Worm (Caenorhabditis elegans) whole organism, mixed stage, embryonic: ENCODE data around the gene zmp-3.
A peak's percentile ranks its signal among the peaks of the same experiment; 100 is the strongest.

Experiments used
- M03D4.4 ChIP-seq: sonication (generic microtip); optimal IDR thresholded peaks from 2 replicates; lab custom pipeline; 2017; ENCODE audit warnings: mild to moderate bottlenecking, missing genetic modification characterization, missing compliant biosample characterization
- ceh-43 ChIP-seq: fragments of 200-800 bp; sonication (Bioruptor generic); optimal IDR thresholded peaks from 2 replicates; lab custom pipeline; 2018; ENCODE audit warnings: mild to moderate bottlenecking, missing genetic modification characterization, moderate library complexity, missing compliant biosample characterization
- ceh-83 ChIP-seq: fragments of 200-800 bp; sonication (Bioruptor generic); optimal IDR thresholded peaks from 2 replicates; lab custom pipeline; 2018; ENCODE audit warnings: mild to moderate bottlenecking, missing genetic modification characterization, missing compliant biosample characterization
- ces-1 ChIP-seq: fragments of 150-350 bp; optimal IDR thresholded peaks from 2 replicates; lab custom pipeline; 2014; ENCODE audit warnings: missing biosample characterization, missing genetic modification reagents, missing genetic modification characterization
- cnd-1 ChIP-seq: fragments of 200-800 bp; sonication (Bioruptor generic); optimal IDR thresholded peaks from 2 replicates; lab custom pipeline; 2018; ENCODE audit warnings: mild to moderate bottlenecking, missing genetic modification characterization, missing compliant biosample characterization
- drap-1 ChIP-seq: fragments of 200-800 bp; sonication (Bioruptor generic); optimal IDR thresholded peaks from 3 replicates; lab custom pipeline; 2018; ENCODE audit warnings: mild to moderate bottlenecking, missing genetic modification characterization, missing compliant biosample characterization
- elt-1 ChIP-seq: sonication (generic microtip); optimal IDR thresholded peaks from 2 replicates; lab custom pipeline; 2017; ENCODE audit warnings: missing genetic modification characterization, mild to moderate bottlenecking, missing compliant biosample characterization, antibody characterized with exemption, moderate library complexity, borderline replicate concordance; ENCODE audit not compliant: insufficient read depth
- elt-3 ChIP-seq: fragments of 150-350 bp; optimal IDR thresholded peaks from 2 replicates; lab custom pipeline; 2014; ENCODE audit warnings: missing biosample characterization, missing genetic modification characterization
- flh-1 ChIP-seq: fragments of 200-800 bp; sonication (Bioruptor generic); optimal IDR thresholded peaks from 2 replicates; lab custom pipeline; 2018; ENCODE audit warnings: mild to moderate bottlenecking, missing genetic modification characterization, moderate library complexity, missing compliant biosample characterization
- hlh-1 ChIP-seq: fragments of 150-350 bp; optimal IDR thresholded peaks from 2 replicates; lab custom pipeline; 2014; ENCODE audit warnings: missing biosample characterization, missing genetic modification reagents, missing genetic modification characterization
- mab-5 ChIP-seq: fragments of 150-350 bp; optimal IDR thresholded peaks from 2 replicates; lab custom pipeline; 2014; ENCODE audit warnings: missing biosample characterization, missing genetic modification characterization
- mep-1 ChIP-seq: fragments of 150-350 bp; optimal IDR thresholded peaks from 2 replicates; lab custom pipeline; 2017; ENCODE audit warnings: missing biosample characterization, missing genetic modification reagents, missing genetic modification characterization, inconsistent platforms
- mls-2 ChIP-seq: sonication (generic microtip); optimal IDR thresholded peaks from 2 replicates; lab custom pipeline; 2016; ENCODE audit warnings: mild to moderate bottlenecking, missing genetic modification characterization, moderate library complexity, missing compliant biosample characterization
- nhr-12 ChIP-seq: fragments of 150-350 bp; optimal IDR thresholded peaks from 2 replicates; lab custom pipeline; 2014; ENCODE audit warnings: missing biosample characterization, missing genetic modification characterization
- nhr-2 ChIP-seq: fragments of 150-350 bp; optimal IDR thresholded peaks from 2 replicates; lab custom pipeline; 2014; ENCODE audit warnings: missing biosample characterization, missing genetic modification characterization
- nhr-237 ChIP-seq: fragments of 150-350 bp; optimal IDR thresholded peaks from 2 replicates; lab custom pipeline; 2014; ENCODE audit warnings: missing biosample characterization, missing genetic modification characterization
- nhr-76 ChIP-seq: sonication (generic microtip); optimal IDR thresholded peaks from 2 replicates; lab custom pipeline; 2017; ENCODE audit warnings: missing biosample characterization, missing genetic modification characterization
- pha-4 ChIP-seq: fragments of 150-350 bp; optimal IDR thresholded peaks from 2 replicates; lab custom pipeline; 2018; ENCODE audit warnings: missing biosample characterization, missing genetic modification reagents, missing genetic modification characterization
- sem-2 ChIP-seq: fragments of 200-800 bp; sonication (Bioruptor generic); optimal IDR thresholded peaks from 2 replicates; lab custom pipeline; 2018; ENCODE audit warnings: mild to moderate bottlenecking, missing genetic modification characterization, missing compliant biosample characterization
- snpc-4 ChIP-seq: fragments of 150-350 bp; optimal IDR thresholded peaks from 2 replicates; lab custom pipeline; 2014; ENCODE audit warnings: missing biosample characterization, missing genetic modification characterization
- sptf-1 ChIP-seq: sonication (generic microtip); optimal IDR thresholded peaks from 2 replicates; lab custom pipeline; 2017; ENCODE audit warnings: mild to moderate bottlenecking, missing genetic modification characterization, moderate library complexity, missing compliant biosample characterization
- tbx-8 ChIP-seq: fragments of 200-800 bp; sonication (Bioruptor generic); optimal IDR thresholded peaks from 2 replicates; lab custom pipeline; 2018; ENCODE audit warnings: mild to moderate bottlenecking, missing genetic modification characterization, moderate library complexity, missing compliant biosample characterization
- unc-120 ChIP-seq: sonication (generic microtip); optimal IDR thresholded peaks from 2 replicates; lab custom pipeline; 2017; ENCODE audit warnings: missing genetic modification characterization, missing compliant biosample characterization; ENCODE audit not compliant: poor library complexity, severe bottlenecking
- unc-39 ChIP-seq: fragments of 150-350 bp; optimal IDR thresholded peaks from 2 replicates; lab custom pipeline; 2014; ENCODE audit warnings: missing biosample characterization, missing genetic modification characterization
- unc-62 ChIP-seq: fragments of 150-350 bp; optimal IDR thresholded peaks from 2 replicates; lab custom pipeline; 2014; ENCODE audit warnings: missing biosample characterization, missing genetic modification reagents, missing genetic modification characterization
- zip-8 ChIP-seq: fragments of 150-350 bp; optimal IDR thresholded peaks from 2 replicates; lab custom pipeline; 2014; ENCODE audit warnings: missing biosample characterization, missing genetic modification characterization
- ztf-11 ChIP-seq: fragments of 150-350 bp; optimal IDR thresholded peaks from 2 replicates; lab custom pipeline; 2014; ENCODE audit warnings: missing biosample characterization, missing genetic modification characterization

The zmp-3 gene

ce11 chrV:2883097-2883496 lies 26.3 kb downstream of the zmp-3 start:
- no peak for TF ChIP-seq ces-1
- no peak for TF ChIP-seq mab-5 (tag; lab: Kevin White, UChicago)
- no peak for TF ChIP-seq nhr-237 (tag; lab: Kevin White, UChicago)
- TF ChIP-seq pha-4 (tag; lab: Kevin White, UChicago): no peak
- no peak for TF ChIP-seq sptf-1 (tag; lab: Kevin White, UChicago)
- no peak for TF ChIP-seq unc-39
- no peak for TF ChIP-seq snpc-4 (tag; lab: Kevin White, UChicago)
- no peak for TF ChIP-seq flh-1
- TF ChIP-seq nhr-12: no peak
- TF ChIP-seq ceh-83: no peak
- no peak for TF ChIP-seq nhr-76
- TF ChIP-seq cnd-1: no peak
- no peak for TF ChIP-seq drap-1 (GFP tag; lab: Kevin White, UChicago)

ce11 chrV:2881565-2881964 lies 27.9 kb downstream of the zmp-3 start:
- TF ChIP-seq unc-39: no peak
- TF ChIP-seq ces-1: no peak
- no peak for TF ChIP-seq unc-62
- TF ChIP-seq ceh-43 (GFP tag; lab: Kevin White, UChicago): no peak
- no peak for TF ChIP-seq elt-3
- TF ChIP-seq mab-5 (tag; lab: Kevin White, UChicago): no peak
- TF ChIP-seq mls-2 (tag; lab: Kevin White, UChicago): no peak
- TF ChIP-seq sptf-1 (tag; lab: Kevin White, UChicago): no peak

DNA sequence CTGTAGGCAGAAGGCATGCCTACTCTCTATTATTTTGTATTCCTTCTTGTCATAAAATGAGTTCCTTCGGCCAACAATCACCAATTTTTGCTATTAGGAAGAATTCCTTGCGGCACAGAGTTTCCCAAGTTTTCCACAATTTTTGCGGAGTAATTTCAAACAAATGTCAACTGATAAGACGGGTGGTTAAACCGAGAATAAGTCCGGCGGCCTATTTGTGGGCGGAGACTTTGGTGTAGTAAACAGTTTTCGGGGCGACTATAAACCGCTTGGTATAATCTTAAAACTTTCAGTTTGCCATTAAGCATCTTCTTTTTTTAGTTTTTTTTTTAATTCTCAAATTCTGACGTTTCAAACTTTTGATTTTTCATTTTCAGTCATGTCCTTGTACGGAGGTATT lies 28.4 kb downstream of the zmp-3 start, which contains the start of gene ifc-1:
Gene ifc-1, plus strand, starts transcription at position 378 of the 400 bp plus-strand sequence.
- TF ChIP-seq unc-120 (tag; lab: Kevin White, UChicago) (no peak), elt-1 (tag; lab: Kevin White, UChicago) (no peak), drap-1 (GFP tag; lab: Kevin White, UChicago) (no peak), ceh-83 (no peak), hlh-1 (tag; lab: Kevin White, UChicago) (no peak), mep-1 (tag; lab: Kevin White, UChicago) (no peak), mab-5 (tag; lab: Kevin White, UChicago) (no peak)

DNA sequence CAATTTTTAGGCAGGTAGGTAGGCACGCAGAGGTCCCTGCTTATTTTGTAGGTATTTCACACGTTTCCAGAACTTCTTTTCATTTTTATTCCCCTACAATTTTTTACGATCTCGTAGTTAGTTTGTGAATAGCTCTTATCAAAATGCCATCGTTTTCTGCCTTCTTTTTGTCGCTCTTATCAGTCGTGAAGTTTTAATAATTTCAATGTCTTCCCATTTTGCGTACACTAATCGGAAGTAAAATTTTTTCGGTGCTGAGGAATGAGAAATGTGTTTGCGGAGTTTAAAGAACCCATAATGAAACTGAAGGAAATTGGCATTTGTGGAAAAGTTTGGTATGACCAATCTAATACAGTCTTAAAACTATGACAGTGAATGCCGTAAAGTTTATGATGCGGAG lies 29.1 kb downstream of the zmp-3 start:
- no peak for TF ChIP-seq unc-62
- no peak for TF ChIP-seq ceh-43 (GFP tag; lab: Kevin White, UChicago)
- no peak for TF ChIP-seq nhr-76
- no peak for TF ChIP-seq tbx-8 (GFP tag; lab: Kevin White, UChicago)
- no peak for TF ChIP-seq unc-39
- no peak for TF ChIP-seq mab-5 (tag; lab: Kevin White, UChicago)
- no peak for TF ChIP-seq nhr-2 (tag; lab: Kevin White, UChicago)
- TF ChIP-seq zip-8 (tag; lab: Kevin White, UChicago): no peak
- no peak for TF ChIP-seq snpc-4 (tag; lab: Kevin White, UChicago)
- no peak for TF ChIP-seq M03D4.4 (tag; lab: Kevin White, UChicago)
- no peak for TF ChIP-seq drap-1 (GFP tag; lab: Kevin White, UChicago)

- TF ChIP-seq sem-2 (GFP tag; lab: Kevin White, UChicago) (no peak), unc-39 (no peak)
These were observed 29.6 kb downstream of the zmp-3 start, which contains the start of gene str-39 for ce11 chrV:2879801-2880200. Gene str-39 (minus strand): TSS chrV:2879901.

- TF ChIP-seq ztf-11 (tag; lab: Kevin White, UChicago) (no peak), mab-5 (tag; lab: Kevin White, UChicago) (no peak), mep-1 (tag; lab: Kevin White, UChicago) (peak; percentile 8), zip-8 (tag; lab: Kevin White, UChicago) (peak; percentile 31), sem-2 (GFP tag; lab: Kevin White, UChicago) (no peak), pha-4 (tag; lab: Kevin White, UChicago) (no peak)
- TF ChIP-seq, all 35 proteins: peak for 2
These were observed 31.9 kb downstream of the zmp-3 start, which contains the start of gene F37B4.10 for ce11 chrV:2877509-2877908. Gene F37B4.10 (minus strand): TSS chrV:2877609.
